Worm (Caenorhabditis elegans): Measurements from ENCODE around the gene hlh-34.
A peak's percentile ranks its signal among the peaks of the same experiment; 100 is the strongest.

DNA sequence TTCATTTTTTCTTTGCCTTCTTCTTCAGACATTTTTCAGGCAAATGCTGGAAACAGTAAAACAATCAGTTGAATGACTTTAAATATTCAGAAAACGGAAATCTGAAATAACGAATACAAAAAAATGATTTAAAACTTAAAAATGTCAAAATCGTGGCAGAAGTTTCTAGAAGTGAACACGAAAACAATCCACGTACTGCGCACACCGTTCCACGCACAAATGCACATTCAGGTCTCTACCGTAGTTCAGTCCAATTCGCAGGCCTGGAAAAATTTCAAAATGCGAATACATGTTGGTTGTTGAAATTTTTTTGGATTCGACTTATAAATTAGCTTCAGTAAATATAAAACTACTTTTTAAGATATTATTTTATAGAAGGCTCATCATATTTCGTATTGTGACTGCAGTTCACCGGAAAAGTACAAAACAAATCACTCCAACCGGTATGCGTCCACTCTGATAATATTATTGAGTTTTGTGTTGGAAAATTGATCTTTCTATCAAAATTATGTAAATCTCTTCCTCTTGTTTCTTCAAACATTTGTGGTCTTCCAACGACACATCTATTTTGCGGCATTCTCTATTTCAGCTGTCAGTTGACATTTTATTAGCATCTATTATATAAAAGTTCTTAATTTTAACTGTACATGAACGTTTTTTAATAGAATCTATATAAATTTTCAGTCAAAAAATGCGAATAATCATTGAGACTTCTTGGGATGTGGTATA is 35.1 kb downstream of the hlh-34 start, which contains the start of the genes mip-2 and F58G11.4:
- TF ChIP-seq unc-62 (GFP tag; optimal IDR thresholded peaks at IDR 0.05), result no peak
- no peak for TF ChIP-seq attf-6 (GFP tag; IDR thresholded peaks at IDR 0.05)
- TF ChIP-seq dpl-1 (GFP tag; optimal IDR thresholded peaks at IDR 0.05), result no peak
- TF ChIP-seq rpc-1 (optimal IDR thresholded peaks at IDR 0.05), result no peak
- no peak for TF ChIP-seq rpc-1 (tag; optimal IDR thresholded peaks at IDR 0.05)
- no peak for TF ChIP-seq hlh-26 (GFP tag; conservative IDR thresholded peaks at IDR 0.05)
- TF ChIP-seq ceh-40 (GFP tag; IDR thresholded peaks at IDR 0.05), result no peak
- TF ChIP-seq pha-4 (tag; optimal IDR thresholded peaks at IDR 0.05), result no peak
- no peak for TF ChIP-seq F10E7.11 (tag; optimal IDR thresholded peaks at IDR 0.05)
- TF ChIP-seq ceh-100 (GFP tag; IDR thresholded peaks at IDR 0.05), result 0 out of 2 replicates have a peak, but pooled peaks have one; percentile 21
- no peak for TF ChIP-seq cebp-2 (GFP tag; IDR thresholded peaks at IDR 0.05)
- no peak for TF ChIP-seq B0336.3 (GFP tag; IDR thresholded peaks at IDR 0.05)
- TF ChIP-seq ets-4 (GFP tag; optimal IDR thresholded peaks at IDR 0.05), result no peak
- TF ChIP-seq madf-3 (GFP tag; IDR thresholded peaks at IDR 0.05), result no peak
- TF ChIP-seq tbx-9 (tag; optimal IDR thresholded peaks at IDR 0.05; ENCODE audit: borderline replicate concordance), result no peak

Data from whole organism, young adult.